Worm (Caenorhabditis elegans) whole organism, young adult: ENCODE measurements around the gene zig-12.
A peak's percentile ranks its signal among the peaks of the same experiment; 100 is the strongest.

Experiments used
- B0019.2 ChIP-seq: fragments of 200-800 bp; sonication (Bioruptor generic); conservative IDR thresholded peaks from 2 replicates; pipeline ENCODE4 v1.3.6; 2022; ENCODE audit warnings: missing genetic modification reagents, missing genetic modification characterization, missing compliant biosample characterization
- K11D2.4 ChIP-seq: fragments of 200-800 bp; sonication (Bioruptor generic); IDR thresholded peaks from 2 replicates; pipeline ENCODE4 v1.3.6; 2022; ENCODE audit warnings: missing genetic modification reagents, missing genetic modification characterization, missing compliant biosample characterization
- T07F8.4 ChIP-seq: sonication (generic microtip); optimal IDR thresholded peaks from 2 replicates; lab custom pipeline; 2016; ENCODE audit warnings: mild to moderate bottlenecking, missing genetic modification characterization, moderate library complexity, missing compliant biosample characterization
- Y79H2A.3 ChIP-seq: fragments of 200-800 bp; sonication (Bioruptor generic); conservative IDR thresholded peaks from 2 replicates; pipeline ENCODE4 v1.3.6; 2022; ENCODE audit warnings: missing genetic modification reagents, missing genetic modification characterization, missing compliant biosample characterization
- athp-1 ChIP-seq: sonication (generic microtip); optimal IDR thresholded peaks from 2 replicates; lab custom pipeline; 2017; ENCODE audit warnings: mild to moderate bottlenecking, missing genetic modification characterization, missing compliant biosample characterization
- bed-2 ChIP-seq: fragments of 200-800 bp; sonication (Bioruptor generic); IDR thresholded peaks from 2 replicates; pipeline ENCODE4 v1.3.6; 2022; ENCODE audit warnings: missing genetic modification reagents, missing genetic modification characterization, missing compliant biosample characterization
- cebp-1 ChIP-seq, 2 experiments: fragments of 200-800 bp in 1 of 2; sonication (Bioruptor generic) in 1 of 2; sonication (generic microtip) in 1 of 2; IDR thresholded peaks in 1 of 2; optimal IDR thresholded peaks in 1 of 2; 2 replicates each; pipeline versions ENCODE4 v1.3.6 to Lab custom; 2017 to 2022; ENCODE audit warnings: missing compliant biosample characterization in 2 of 2, missing genetic modification characterization in 2 of 2, mild to moderate bottlenecking in 1 of 2, missing genetic modification reagents in 1 of 2, moderate library complexity in 1 of 2
- ceh-27 ChIP-seq: fragments of 200-800 bp; sonication (Bioruptor generic); optimal IDR thresholded peaks from 2 replicates; lab custom pipeline; 2018; ENCODE audit warnings: mild to moderate bottlenecking, missing genetic modification characterization, moderate library complexity, missing compliant biosample characterization
- ceh-40 ChIP-seq: fragments of 200-800 bp; sonication (Bioruptor generic); IDR thresholded peaks from 2 replicates; pipeline ENCODE4 v1.3.6; 2022; ENCODE audit warnings: missing genetic modification characterization, missing compliant biosample characterization
- chd-7 ChIP-seq: sonication (generic microtip); optimal IDR thresholded peaks from 2 replicates; lab custom pipeline; 2016; ENCODE audit warnings: mild to moderate bottlenecking, missing genetic modification characterization, moderate library complexity, missing compliant biosample characterization
- efl-1 ChIP-seq: fragments of 150-350 bp; optimal IDR thresholded peaks from 2 replicates; lab custom pipeline; 2014; ENCODE audit warnings: missing biosample characterization, missing genetic modification reagents, missing genetic modification characterization
- gei-17 ChIP-seq: fragments of 200-800 bp; sonication (Bioruptor generic); optimal IDR thresholded peaks from 2 replicates; lab custom pipeline; 2018; ENCODE audit warnings: mild to moderate bottlenecking, missing genetic modification characterization, missing compliant biosample characterization
- him-1 ChIP-seq: sonication (generic microtip); optimal IDR thresholded peaks from 2 replicates; lab custom pipeline; 2016; ENCODE audit warnings: missing genotype, missing genetic modification reagents, missing genetic modification characterization, missing compliant biosample characterization
- hmg-20 ChIP-seq: fragments of 200-800 bp; sonication (Bioruptor generic); IDR thresholded peaks from 2 replicates; pipeline ENCODE4 v1.3.6; 2022; ENCODE audit warnings: missing genetic modification reagents, missing genetic modification characterization, missing compliant biosample characterization
- let-607 ChIP-seq, 2 experiments: fragments of 200-800 bp in 1 of 2; sonication (Bioruptor generic) in 1 of 2; sonication (generic microtip) in 1 of 2; optimal IDR thresholded peaks; 2 replicates each; lab custom pipeline; 2016 to 2018; ENCODE audit warnings: mild to moderate bottlenecking in 2 of 2, missing compliant biosample characterization in 2 of 2, missing genetic modification characterization in 2 of 2, moderate library complexity in 2 of 2, missing genotype in 1 of 2
- lsl-1 ChIP-seq: fragments of 200-800 bp; sonication (Bioruptor generic); optimal IDR thresholded peaks from 2 replicates; lab custom pipeline; 2018; ENCODE audit warnings: mild to moderate bottlenecking, missing genetic modification characterization, moderate library complexity, missing compliant biosample characterization
- lsy-27 ChIP-seq: sonication (generic microtip); optimal IDR thresholded peaks from 2 replicates; lab custom pipeline; 2017; ENCODE audit warnings: missing genetic modification characterization, mild to moderate bottlenecking, missing compliant biosample characterization, antibody characterized with exemption, missing genotype, borderline replicate concordance; ENCODE audit not compliant: insufficient read depth
- madf-10 ChIP-seq: sonication (generic microtip); optimal IDR thresholded peaks from 2 replicates; lab custom pipeline; 2016; ENCODE audit warnings: mild to moderate bottlenecking, missing genetic modification characterization, missing compliant biosample characterization
- mxl-1 ChIP-seq: sonication (generic microtip); optimal IDR thresholded peaks from 2 replicates; lab custom pipeline; 2016; ENCODE audit warnings: missing genetic modification characterization, missing compliant biosample characterization
- nfya-1 ChIP-seq: sonication (generic microtip); optimal IDR thresholded peaks from 2 replicates; lab custom pipeline; 2017; ENCODE audit warnings: antibody characterized with exemption, missing compliant biosample characterization, missing genetic modification characterization, borderline replicate concordance; ENCODE audit not compliant: insufficient read depth
- nhr-80 ChIP-seq: sonication (generic microtip); optimal IDR thresholded peaks from 2 replicates; lab custom pipeline; 2016; ENCODE audit warnings: missing genetic modification characterization, missing compliant biosample characterization
- nhr-90 ChIP-seq: sonication (generic microtip); optimal IDR thresholded peaks from 2 replicates; lab custom pipeline; 2016; ENCODE audit warnings: missing genotype, mild to moderate bottlenecking, missing genetic modification characterization, missing compliant biosample characterization
- rpc-1 ChIP-seq, 2 experiments: fragments of 150-350 bp in 1 of 2; sonication (generic microtip) in 1 of 2; optimal IDR thresholded peaks; 2 replicates each; lab custom pipeline; 2014 to 2018; ENCODE audit warnings: missing biosample characterization in 1 of 2, missing genetic modification characterization in 1 of 2, missing genetic modification reagents in 1 of 2, missing genotype in 1 of 2
- sea-2 ChIP-seq: fragments of 200-800 bp; sonication (Bioruptor generic); IDR thresholded peaks from 2 replicates; pipeline ENCODE4 v1.3.6; 2022; ENCODE audit warnings: missing genetic modification characterization, missing compliant biosample characterization

Gene zig-12

ce11 chrX:8811916-8812315 is 48.2 kb downstream of the zig-12 start, which contains the start of gene cnnm-2:
Gene cnnm-2, plus strand, starts transcription at chrX:8812105.
- TF ChIP-seq mxl-1 (tag; lab: Kevin White, UChicago), result no peak
- TF ChIP-seq ceh-27 (GFP tag; lab: Kevin White, UChicago), result no peak
- no peak for TF ChIP-seq nhr-90 (tag; lab: Kevin White, UChicago)
- TF ChIP-seq let-607 (tag; optimal IDR thresholded peaks at IDR 0.05; lab: Kevin White, UChicago), result peak in 1 of 2 experiments; percentile 17
- no peak for TF ChIP-seq B0019.2 (GFP tag; lab: Robert Waterston, UW)
- no peak for TF ChIP-seq lsl-1
- no peak for TF ChIP-seq K11D2.4
- TF ChIP-seq chd-7, result no peak
- TF ChIP-seq cebp-1 (GFP tag; IDR thresholded peaks at IDR 0.05; lab: Robert Waterston, UW), result no peak
- peak; percentile 16 for TF ChIP-seq cebp-1 (tag; optimal IDR thresholded peaks at IDR 0.05; lab: Kevin White, UChicago)
- TF ChIP-seq efl-1 (GFP tag; lab: Kevin White, UChicago), result no peak
- TF ChIP-seq Y79H2A.3 (GFP tag; lab: Robert Waterston, UW), result no peak
- no peak for TF ChIP-seq hmg-20 (GFP tag; lab: Robert Waterston, UW)
- TF ChIP-seq bed-2, result no peak
- no peak for TF ChIP-seq gei-17 (GFP tag; lab: Kevin White, UChicago)
- TF ChIP-seq T07F8.4 (tag; lab: Kevin White, UChicago), result no peak
- TF ChIP-seq athp-1, result no peak
- TF ChIP-seq madf-10 (tag; lab: Kevin White, UChicago), result no peak
- TF ChIP-seq lsy-27 (tag; lab: Kevin White, UChicago), result no peak
- TF ChIP-seq ceh-40 (GFP tag; lab: Robert Waterston, UW), result no peak
- TF ChIP-seq sea-2 (GFP tag; lab: Robert Waterston, UW), result no peak
- no peak for TF ChIP-seq nfya-1 (tag; lab: Kevin White, UChicago)
- no peak for TF ChIP-seq rpc-1 (optimal IDR thresholded peaks at IDR 0.05; lab: Kevin White, UChicago)
- TF ChIP-seq rpc-1 (tag; optimal IDR thresholded peaks at IDR 0.05; lab: Kevin White, UChicago), result no peak
- peak; percentile 84 for TF ChIP-seq nhr-80 (tag; lab: Kevin White, UChicago)
- TF ChIP-seq him-1 (tag; lab: Kevin White, UChicago), result no peak
